Worm (Caenorhabditis elegans): ENCODE data around the gene nspc-20.
A peak's percentile ranks its signal among the peaks of the same experiment; 100 is the strongest.

nspc-20 gene

DNA sequence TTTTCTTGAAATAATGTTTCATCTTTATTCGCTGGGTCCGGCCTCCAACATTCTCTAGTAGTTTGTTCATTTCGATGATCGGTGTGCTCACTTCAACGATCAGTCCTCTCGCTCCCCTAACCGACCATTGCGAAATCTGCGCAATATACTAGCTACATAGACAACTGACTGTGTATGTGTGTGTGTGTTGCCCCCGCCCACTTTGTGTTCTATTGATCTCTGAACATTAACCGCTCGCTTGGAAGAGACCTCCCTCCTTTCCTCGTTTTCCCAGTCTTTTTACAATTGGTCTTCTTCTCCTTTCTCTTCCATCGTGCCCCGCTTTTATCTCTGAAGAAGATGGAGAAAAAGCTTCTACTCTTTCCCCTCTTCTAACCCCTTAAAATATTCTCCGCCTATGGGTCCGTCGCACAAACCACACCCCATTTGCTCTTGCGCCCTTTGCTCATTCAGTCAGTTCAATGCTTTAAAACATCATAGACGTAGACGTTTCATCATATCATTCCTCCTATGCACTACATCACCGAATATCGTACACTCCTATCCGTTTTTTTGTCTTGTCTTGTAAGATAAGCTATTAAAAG, 27.4 kb upstream of the nspc-20 start (continued):
- TF ChIP-seq hlh-30 (tag; optimal IDR thresholded peaks at IDR 0.05; ENCODE audit: insufficient read depth) (no peak), F13H6.1 (tag; optimal IDR thresholded peaks at IDR 0.05) (peak; percentile 31), ceh-22 (tag; optimal IDR thresholded peaks at IDR 0.05) (no peak), pha-2 (tag; optimal IDR thresholded peaks at IDR 0.05) (no peak), ceh-24 (tag; optimal IDR thresholded peaks at IDR 0.05) (no peak), fax-1 (tag; optimal IDR thresholded peaks at IDR 0.05) (no peak), pha-4 (tag; optimal IDR thresholded peaks at IDR 0.05) (no peak), sox-2 (GFP tag; IDR thresholded peaks at IDR 0.05) (no peak), C38D4.7 (GFP tag; optimal IDR thresholded peaks at IDR 0.05) (no peak), unc-86 (tag; optimal IDR thresholded peaks at IDR 0.05) (no peak), Y22D7AL.16 (tag; optimal IDR thresholded peaks at IDR 0.05) (no peak), unc-42 (tag; optimal IDR thresholded peaks at IDR 0.05) (peak; percentile 42), fkh-6 (tag; optimal IDR thresholded peaks at IDR 0.05) (no peak), K09A11.1 (tag; optimal IDR thresholded peaks at IDR 0.05; ENCODE audit: insufficient read depth) (no peak), gmeb-2 (tag; optimal IDR thresholded peaks at IDR 0.05) (no peak), elt-4 (tag; optimal IDR thresholded peaks at IDR 0.05) (no peak), unc-55 (GFP tag; optimal IDR thresholded peaks at IDR 0.05) (peak; percentile 66), nfya-1 (tag; optimal IDR thresholded peaks at IDR 0.05) (peak; percentile 45), K02D7.2 (tag; optimal IDR thresholded peaks at IDR 0.05) (no peak), ama-1 (optimal IDR thresholded peaks at IDR 0.05) (no peak), hlh-15 (tag; optimal IDR thresholded peaks at IDR 0.05) (no peak), pax-1 (tag; optimal IDR thresholded peaks at IDR 0.05) (no peak), nhr-11 (tag; optimal IDR thresholded peaks at IDR 0.05) (no peak), nhr-232 (tag; optimal IDR thresholded peaks at IDR 0.05) (no peak), ceh-31 (tag; optimal IDR thresholded peaks at IDR 0.05) (peak; percentile 45), ceh-9 (tag; optimal IDR thresholded peaks at IDR 0.05) (no peak), tbx-2 (tag; optimal IDR thresholded peaks at IDR 0.05) (peak; percentile 53), T23F11.4 (GFP tag; optimal IDR thresholded peaks at IDR 0.05) (no peak), zip-5 (tag; optimal IDR thresholded peaks at IDR 0.05) (no peak), hlh-13 (GFP tag; optimal IDR thresholded peaks at IDR 0.05) (no peak), ets-4 (tag; optimal IDR thresholded peaks at IDR 0.05) (no peak), rnt-1 (tag; optimal IDR thresholded peaks at IDR 0.05) (no peak), dmd-4 (tag; optimal IDR thresholded peaks at IDR 0.05; ENCODE audit: borderline replicate concordance) (no peak), npax-4 (tag; optimal IDR thresholded peaks at IDR 0.05) (no peak), ceh-34 (tag; optimal IDR thresholded peaks at IDR 0.05) (peak; percentile 8), odd-2 (tag; optimal IDR thresholded peaks at IDR 0.05) (no peak)

DNA sequence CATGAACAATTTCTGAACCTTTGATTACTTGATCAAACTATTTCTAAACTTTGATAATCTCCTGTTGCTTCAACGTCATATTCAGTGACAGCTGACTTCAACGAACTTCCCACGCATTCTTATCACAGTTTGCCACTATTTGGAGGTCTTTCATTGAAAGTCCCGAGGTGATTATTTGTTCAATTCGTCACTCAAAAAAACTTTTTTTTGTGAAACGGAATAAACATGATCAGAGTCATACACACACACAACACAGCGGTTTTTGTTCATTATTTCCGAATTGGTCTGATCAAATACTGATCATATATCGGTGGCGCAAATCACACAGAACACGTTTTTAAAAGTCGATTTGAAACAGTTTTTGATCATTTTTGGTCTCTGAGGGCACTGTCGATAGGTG, 26.4 kb upstream of the nspc-20 start:
- no peak for TF ChIP-seq elt-2 (tag; optimal IDR thresholded peaks at IDR 0.05)
- TF ChIP-seq unc-55 (GFP tag; optimal IDR thresholded peaks at IDR 0.05) = no peak
- no peak for TF ChIP-seq elt-4 (tag; optimal IDR thresholded peaks at IDR 0.05)
- TF ChIP-seq gmeb-2 (tag; optimal IDR thresholded peaks at IDR 0.05) = no peak
- TF ChIP-seq K02D7.2 (tag; optimal IDR thresholded peaks at IDR 0.05) = no peak
- TF ChIP-seq hlh-15 (tag; optimal IDR thresholded peaks at IDR 0.05) = no peak
- TF ChIP-seq unc-42 (tag; optimal IDR thresholded peaks at IDR 0.05) = no peak

ce11 chrX:14549709-14550199, 19.7 kb upstream of the nspc-20 start, which contains the start of gene ram-5:
Gene ram-5 (plus strand): TSS chrX:14550149.
- TF ChIP-seq tbx-7 (tag; optimal IDR thresholded peaks at IDR 0.05) (no peak), ref-2 (tag; optimal IDR thresholded peaks at IDR 0.05) (no peak), fkh-6 (tag; optimal IDR thresholded peaks at IDR 0.05) (no peak), F13H6.1 (tag; optimal IDR thresholded peaks at IDR 0.05) (no peak), ama-1 (optimal IDR thresholded peaks at IDR 0.05) (no peak), ceh-24 (tag; optimal IDR thresholded peaks at IDR 0.05) (no peak), C08G9.2 (tag; optimal IDR thresholded peaks at IDR 0.05) (no peak), hlh-13 (GFP tag; optimal IDR thresholded peaks at IDR 0.05) (no peak), sox-2 (GFP tag; IDR thresholded peaks at IDR 0.05) (no peak), unc-42 (tag; optimal IDR thresholded peaks at IDR 0.05) (no peak), ceh-34 (tag; optimal IDR thresholded peaks at IDR 0.05) (no peak), tbx-2 (tag; optimal IDR thresholded peaks at IDR 0.05) (no peak), hlh-6 (tag; optimal IDR thresholded peaks at IDR 0.05) (no peak), lim-6 (tag; optimal IDR thresholded peaks at IDR 0.05) (no peak), ceh-45 (GFP tag; IDR thresholded peaks at IDR 0.05) (no peak), pat-9 (tag; optimal IDR thresholded peaks at IDR 0.05) (no peak), mec-3 (tag; optimal IDR thresholded peaks at IDR 0.05; ENCODE audit: borderline replicate concordance) (no peak), hlh-8 (tag; optimal IDR thresholded peaks at IDR 0.05) (no peak), ceh-6 (GFP tag; optimal IDR thresholded peaks at IDR 0.05) (no peak)
